Worm (Caenorhabditis elegans) whole organism, L4/young adult: ENCODE measurements around the gene mrpl-18.

Experiments
- W03F9.2 ChIP-seq: fragments of 150-350 bp; optimal IDR thresholded peaks from 2 replicates; lab custom pipeline; 2014; ENCODE audit warnings: missing biosample characterization, missing genetic modification characterization
- dao-5 ChIP-seq: sonication (generic microtip); optimal IDR thresholded peaks from 2 replicates; lab custom pipeline; 2016; ENCODE audit warnings: missing genotype, missing genetic modification characterization, moderate library complexity, missing compliant biosample characterization
- him-1 ChIP-seq: sonication (generic microtip); optimal IDR thresholded peaks from 2 replicates; lab custom pipeline; 2016; ENCODE audit warnings: missing genotype, missing genetic modification reagents, missing genetic modification characterization, missing compliant biosample characterization

DNA sequence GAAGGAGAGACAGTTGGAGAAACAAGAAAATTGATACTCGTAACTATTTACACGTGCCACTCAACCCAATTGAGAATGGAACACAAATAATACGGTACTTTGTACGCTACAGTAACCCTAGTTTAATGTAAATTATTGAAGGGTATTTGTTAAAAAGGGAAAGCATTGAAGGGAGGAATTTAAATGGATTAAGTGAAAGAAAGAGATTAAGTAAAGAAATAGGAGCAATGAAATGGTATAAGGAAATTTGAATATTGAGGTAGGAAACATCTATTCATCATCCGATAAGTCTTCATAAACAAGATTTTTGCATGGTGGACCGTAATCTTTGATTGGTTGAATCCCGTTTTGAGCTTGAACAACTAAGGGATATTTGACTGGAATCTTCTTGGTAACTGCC, 33.5 kb upstream of the mrpl-18 start:
- TF ChIP-seq dao-5 (tag; lab: Kevin White, UChicago) (no peak), him-1 (tag; lab: Kevin White, UChicago) (no peak), W03F9.2 (no peak)
